Worm (Caenorhabditis elegans) whole organism, young adult: Measurements from ENCODE around the gene ccdc-47.

Experiments used
- B0261.1 ChIP-seq: sonication (generic microtip); optimal IDR thresholded peaks from 2 replicates; lab custom pipeline; 2016; ENCODE audit warnings: mild to moderate bottlenecking, missing genetic modification characterization, moderate library complexity, missing compliant biosample characterization
- C06A6.2 ChIP-seq: fragments of 200-800 bp; sonication (Bioruptor generic); conservative IDR thresholded peaks from 2 replicates; pipeline ENCODE4 v1.3.6; 2022; ENCODE audit warnings: missing genetic modification characterization, missing compliant biosample characterization
- C17E4.6 ChIP-seq: fragments of 200-800 bp; sonication (Bioruptor generic); IDR thresholded peaks from 2 replicates; pipeline ENCODE4 v1.3.6; 2022; ENCODE audit warnings: missing genetic modification reagents, missing genetic modification characterization, missing compliant biosample characterization
- F10E7.11 ChIP-seq: sonication (generic microtip); optimal IDR thresholded peaks from 2 replicates; lab custom pipeline; 2017; ENCODE audit warnings: mild to moderate bottlenecking, missing genetic modification characterization, moderate library complexity, missing compliant biosample characterization
- F23B12.7 ChIP-seq: sonication (generic microtip); optimal IDR thresholded peaks from 2 replicates; lab custom pipeline; 2017; ENCODE audit warnings: missing genetic modification characterization, mild to moderate bottlenecking, missing compliant biosample characterization, antibody characterized with exemption, moderate library complexity; ENCODE audit not compliant: insufficient read depth
- F33H1.4 ChIP-seq: fragments of 200-800 bp; sonication (Bioruptor generic); IDR thresholded peaks from 2 replicates; pipeline ENCODE4 v1.3.6; 2022; ENCODE audit warnings: missing genetic modification reagents, missing genetic modification characterization, missing compliant biosample characterization
- F39B2.1 ChIP-seq: fragments of 200-800 bp; sonication (Bioruptor generic); IDR thresholded peaks from 2 replicates; pipeline ENCODE4 v1.3.6; 2022; ENCODE audit warnings: missing genetic modification reagents, missing genetic modification characterization, missing compliant biosample characterization
- F49E8.2 ChIP-seq: sonication (generic microtip); optimal IDR thresholded peaks from 3 replicates; lab custom pipeline; 2017; ENCODE audit warnings: missing genetic modification characterization, mild to moderate bottlenecking, missing compliant biosample characterization, antibody characterized with exemption, moderate library complexity; ENCODE audit not compliant: insufficient read depth
- F57A8.1 ChIP-seq: fragments of 200-800 bp; sonication (Bioruptor generic); optimal IDR thresholded peaks from 2 replicates; lab custom pipeline; 2018; ENCODE audit warnings: mild to moderate bottlenecking, missing genetic modification characterization, moderate library complexity, missing compliant biosample characterization
- T07F8.4 ChIP-seq: sonication (generic microtip); optimal IDR thresholded peaks from 2 replicates; lab custom pipeline; 2016; ENCODE audit warnings: mild to moderate bottlenecking, missing genetic modification characterization, moderate library complexity, missing compliant biosample characterization
- T26A5.8 ChIP-seq: sonication (generic microtip); optimal IDR thresholded peaks from 2 replicates; lab custom pipeline; 2016; ENCODE audit warnings: missing genetic modification characterization, missing compliant biosample characterization
- Y53F4B.3 ChIP-seq: fragments of 200-800 bp; sonication (Bioruptor generic); IDR thresholded peaks from 2 replicates; pipeline ENCODE4 v1.3.6; 2022; ENCODE audit warnings: missing genetic modification reagents, missing genetic modification characterization, missing compliant biosample characterization
- Y56A3A.18 ChIP-seq: fragments of 200-800 bp; sonication (Bioruptor generic); IDR thresholded peaks from 2 replicates; pipeline ENCODE4 v1.3.6; 2022; ENCODE audit warnings: missing genetic modification reagents, missing genetic modification characterization, missing compliant biosample characterization
- akir-1 ChIP-seq: fragments of 200-800 bp; sonication (Bioruptor generic); optimal IDR thresholded peaks from 2 replicates; lab custom pipeline; 2018; ENCODE audit warnings: mild to moderate bottlenecking, missing genetic modification characterization, moderate library complexity, missing compliant biosample characterization
- ama-1 ChIP-seq, 3 experiments: fragments of 150-350 bp in 1 of 3; sonication (generic microtip) in 2 of 3; optimal IDR thresholded peaks; 2 replicates each; lab custom pipeline; 2014 to 2018; ENCODE audit warnings: missing biosample characterization in 2 of 3, missing genetic modification characterization in 2 of 3, missing genetic modification reagents in 2 of 3
- aptf-3 ChIP-seq: fragments of 200-800 bp; sonication (Bioruptor generic); IDR thresholded peaks from 2 replicates; pipeline ENCODE4 v1.3.6; 2022; ENCODE audit warnings: missing genetic modification characterization, missing compliant biosample characterization
- atf-7 ChIP-seq: sonication (generic microtip); optimal IDR thresholded peaks from 2 replicates; lab custom pipeline; 2017; ENCODE audit warnings: mild to moderate bottlenecking, missing genetic modification characterization, missing compliant biosample characterization
- attf-5 ChIP-seq: fragments of 200-800 bp; sonication (Bioruptor generic); optimal IDR thresholded peaks from 2 replicates; lab custom pipeline; 2018; ENCODE audit warnings: mild to moderate bottlenecking, missing genetic modification characterization, missing compliant biosample characterization
- cebp-2 ChIP-seq: fragments of 200-800 bp; sonication (Bioruptor generic); IDR thresholded peaks from 2 replicates; pipeline ENCODE4 v1.3.6; 2022; ENCODE audit warnings: missing genetic modification characterization, missing compliant biosample characterization
- ceh-79 ChIP-seq: sonication (generic microtip); optimal IDR thresholded peaks from 2 replicates; lab custom pipeline; 2017; ENCODE audit warnings: mild to moderate bottlenecking, missing genetic modification characterization, missing compliant biosample characterization
- chd-7 ChIP-seq: sonication (generic microtip); optimal IDR thresholded peaks from 2 replicates; lab custom pipeline; 2016; ENCODE audit warnings: mild to moderate bottlenecking, missing genetic modification characterization, moderate library complexity, missing compliant biosample characterization
- dpl-1 ChIP-seq: fragments of 150-350 bp; optimal IDR thresholded peaks from 2 replicates; lab custom pipeline; 2014; ENCODE audit warnings: missing biosample characterization, missing genetic modification reagents, missing genetic modification characterization
- him-1 ChIP-seq: sonication (generic microtip); optimal IDR thresholded peaks from 2 replicates; lab custom pipeline; 2016; ENCODE audit warnings: missing genotype, missing genetic modification reagents, missing genetic modification characterization, missing compliant biosample characterization
- hlh-12 ChIP-seq: sonication (generic microtip); optimal IDR thresholded peaks from 2 replicates; lab custom pipeline; 2016; ENCODE audit warnings: missing genetic modification characterization, missing compliant biosample characterization
- hlh-26 ChIP-seq: fragments of 200-800 bp; sonication (Bioruptor generic); conservative IDR thresholded peaks from 2 replicates; pipeline ENCODE4 v1.3.6; 2022; ENCODE audit warnings: missing genetic modification reagents, missing genetic modification characterization, missing compliant biosample characterization
- hmg-20 ChIP-seq: fragments of 200-800 bp; sonication (Bioruptor generic); IDR thresholded peaks from 2 replicates; pipeline ENCODE4 v1.3.6; 2022; ENCODE audit warnings: missing genetic modification reagents, missing genetic modification characterization, missing compliant biosample characterization
- hrde-1 ChIP-seq: sonication (generic microtip); optimal IDR thresholded peaks from 2 replicates; lab custom pipeline; 2016; ENCODE audit warnings: missing genetic modification characterization, mild to moderate bottlenecking, missing compliant biosample characterization, moderate library complexity, missing genotype, missing genetic modification reagents, borderline replicate concordance
- hsf-1 ChIP-seq: fragments of 200-800 bp; sonication (Bioruptor generic); IDR thresholded peaks from 2 replicates; pipeline ENCODE4 v1.3.6; 2022; ENCODE audit warnings: missing genetic modification reagents, missing genetic modification characterization, missing compliant biosample characterization
- let-526 ChIP-seq: fragments of 200-800 bp; sonication (Bioruptor generic); IDR thresholded peaks from 2 replicates; pipeline ENCODE4 v1.3.6; 2022; ENCODE audit warnings: missing genetic modification reagents, missing genetic modification characterization, missing compliant biosample characterization
- lin-35 ChIP-seq, 3 experiments: fragments of 150-350 bp in 2 of 3; sonication (generic microtip) in 1 of 3; optimal IDR thresholded peaks; 2 replicates each; lab custom pipeline; 2014 to 2018; ENCODE audit warnings: missing biosample characterization in 3 of 3, missing genetic modification characterization in 3 of 3, missing genetic modification reagents in 3 of 3
- madf-3 ChIP-seq: fragments of 200-800 bp; sonication (Bioruptor generic); IDR thresholded peaks from 2 replicates; pipeline ENCODE4 v1.3.6; 2022; ENCODE audit warnings: missing genetic modification reagents, missing genetic modification characterization, missing compliant biosample characterization
- madf-6 ChIP-seq: fragments of 200-800 bp; sonication (Bioruptor generic); IDR thresholded peaks from 2 replicates; pipeline ENCODE4 v1.3.6; 2022; ENCODE audit warnings: missing genetic modification reagents, missing genetic modification characterization, missing compliant biosample characterization
- mes-4 ChIP-seq: sonication (generic microtip); optimal IDR thresholded peaks from 2 replicates; lab custom pipeline; 2016; ENCODE audit warnings: missing genotype, missing genetic modification characterization, missing compliant biosample characterization
- nfya-1 ChIP-seq: sonication (generic microtip); optimal IDR thresholded peaks from 2 replicates; lab custom pipeline; 2017; ENCODE audit warnings: antibody characterized with exemption, missing compliant biosample characterization, missing genetic modification characterization, borderline replicate concordance; ENCODE audit not compliant: insufficient read depth
- pbrm-1 ChIP-seq: fragments of 200-800 bp; sonication (Bioruptor generic); IDR thresholded peaks from 2 replicates; pipeline ENCODE4 v1.3.6; 2022; ENCODE audit warnings: missing genetic modification reagents, missing genetic modification characterization, missing compliant biosample characterization
- pha-4 ChIP-seq: fragments of 150-350 bp; sonication (generic microtip); optimal IDR thresholded peaks from 2 replicates; lab custom pipeline; 2014; ENCODE audit warnings: missing biosample characterization, missing genetic modification reagents, missing genetic modification characterization
- rcor-1 ChIP-seq: fragments of 200-800 bp; sonication (Bioruptor generic); IDR thresholded peaks from 2 replicates; pipeline ENCODE4 v1.3.6; 2022; ENCODE audit warnings: missing genetic modification reagents, missing genetic modification characterization, missing compliant biosample characterization
- sdz-38 ChIP-seq: sonication (generic microtip); optimal IDR thresholded peaks from 2 replicates; lab custom pipeline; 2016; ENCODE audit warnings: missing genotype, missing genetic modification characterization, missing compliant biosample characterization
- sea-2 ChIP-seq: fragments of 200-800 bp; sonication (Bioruptor generic); IDR thresholded peaks from 2 replicates; pipeline ENCODE4 v1.3.6; 2022; ENCODE audit warnings: missing genetic modification characterization, missing compliant biosample characterization
- snpc-4 ChIP-seq, 5 experiments: fragments of 150-350 bp in 1 of 5; sonication (generic microtip) in 4 of 5; optimal IDR thresholded peaks; 2 replicates each; lab custom pipeline; 2014 to 2018; ENCODE audit warnings: missing genetic modification characterization in 5 of 5, missing biosample characterization in 3 of 5, antibody characterized with exemption in 2 of 5, mild to moderate bottlenecking in 2 of 5, missing compliant biosample characterization in 2 of 5, missing genotype in 2 of 5, moderate library complexity in 2 of 5, missing genetic modification reagents in 1 of 5
- tbx-9 ChIP-seq: sonication (generic microtip); optimal IDR thresholded peaks from 2 replicates; lab custom pipeline; 2016; ENCODE audit warnings: borderline replicate concordance, missing genetic modification characterization, inconsistent platforms, missing compliant biosample characterization
- tlf-1 ChIP-seq: fragments of 200-800 bp; sonication (Bioruptor generic); optimal IDR thresholded peaks from 2 replicates; lab custom pipeline; 2018; ENCODE audit warnings: mild to moderate bottlenecking, missing genetic modification characterization, missing compliant biosample characterization
- unc-62 ChIP-seq: fragments of 150-350 bp; optimal IDR thresholded peaks from 2 replicates; lab custom pipeline; 2014; ENCODE audit warnings: missing biosample characterization, missing genetic modification reagents, missing genetic modification characterization
- xnd-1 ChIP-seq: sonication (generic microtip); optimal IDR thresholded peaks from 2 replicates; lab custom pipeline; 2016; ENCODE audit warnings: missing genotype, missing genetic modification reagents, missing genetic modification characterization, missing compliant biosample characterization
- zfh-2 ChIP-seq: fragments of 200-800 bp; sonication (Bioruptor generic); conservative IDR thresholded peaks from 2 replicates; pipeline ENCODE4 v1.3.6; 2022; ENCODE audit warnings: missing genetic modification reagents, missing genetic modification characterization, missing compliant biosample characterization
- ztf-18 ChIP-seq: sonication (generic microtip); optimal IDR thresholded peaks from 2 replicates; lab custom pipeline; 2016; ENCODE audit warnings: missing genotype, mild to moderate bottlenecking, missing genetic modification characterization, missing compliant biosample characterization
- ztf-25 ChIP-seq: fragments of 200-800 bp; sonication (Bioruptor generic); IDR thresholded peaks from 2 replicates; pipeline ENCODE4 v1.3.6; 2022; ENCODE audit warnings: missing genetic modification reagents, missing genetic modification characterization, missing compliant biosample characterization
- ztf-26 ChIP-seq: sonication (generic microtip); optimal IDR thresholded peaks from 2 replicates; lab custom pipeline; 2017; ENCODE audit warnings: missing genetic modification characterization, missing compliant biosample characterization

The ccdc-47 gene

ce11 chrIII:3916624-3917023 is at the start of gene ccdc-47:
Gene ccdc-47 (plus strand): TSS chrIII:3916967.
- TF ChIP-seq Y53F4B.3 (GFP tag; lab: Robert Waterston, UW) (no peak), xnd-1 (tag; lab: Kevin White, UChicago) (no peak), hlh-26 (GFP tag; lab: Robert Waterston, UW) (no peak), F57A8.1 (GFP tag; lab: Kevin White, UChicago) (no peak), F39B2.1 (no peak), T07F8.4 (tag; lab: Kevin White, UChicago) (no peak), zfh-2 (GFP tag; lab: Robert Waterston, UW) (no peak), cebp-2 (no peak), ama-1 (optimal IDR thresholded peaks at IDR 0.05; lab: Kevin White, UChicago) (no peak), ama-1 (GFP tag; optimal IDR thresholded peaks at IDR 0.05; lab: Kevin White, UChicago) (no peak), T26A5.8 (tag; lab: Kevin White, UChicago) (no peak), pbrm-1 (GFP tag; lab: Robert Waterston, UW) (peak; percentile 60; the same call in 1 of the 2 replicates), chd-7 (tag; lab: Kevin White, UChicago) (no peak), F49E8.2 (peak; percentile 1), unc-62 (GFP tag; lab: Kevin White, UChicago) (no peak), F23B12.7 (tag; lab: Kevin White, UChicago) (peak; percentile 41), sea-2 (GFP tag; lab: Robert Waterston, UW) (no peak), F33H1.4 (peak; percentile 44), C06A6.2 (GFP tag; lab: Robert Waterston, UW) (0 out of 2 replicates have a peak, but pooled peaks have one; percentile 31), ztf-25 (GFP tag; lab: Robert Waterston, UW) (no peak), aptf-3 (no peak), F10E7.11 (tag; lab: Kevin White, UChicago) (no peak), madf-6 (GFP tag; lab: Robert Waterston, UW) (peak; percentile 76), let-526 (GFP tag; lab: Robert Waterston, UW) (no peak), ztf-18 (peak; percentile 2), atf-7 (no peak), sdz-38 (tag; lab: Kevin White, UChicago) (no peak), snpc-4 (GFP tag; optimal IDR thresholded peaks at IDR 0.05; lab: Kevin White, UChicago) (no peak), snpc-4 (tag; optimal IDR thresholded peaks at IDR 0.05; lab: Kevin White, UChicago) (peak in 2 of 4 experiments; percentile 47 to 60), nfya-1 (tag; lab: Kevin White, UChicago) (no peak), hlh-12 (tag; lab: Kevin White, UChicago) (no peak), tbx-9 (tag; lab: Kevin White, UChicago) (no peak), akir-1 (GFP tag; lab: Kevin White, UChicago) (no peak), him-1 (tag; lab: Kevin White, UChicago) (no peak), lin-35 (GFP tag; optimal IDR thresholded peaks at IDR 0.05; lab: Kevin White, UChicago) (peak in 1 of 3 experiments; percentile 67), hrde-1 (no peak), hmg-20 (no peak), B0261.1 (no peak), attf-5 (GFP tag; lab: Kevin White, UChicago) (peak; percentile 60), Y56A3A.18 (no peak), dpl-1 (peak; percentile 37), mes-4 (tag; lab: Kevin White, UChicago) (no peak), ztf-26 (tag; lab: Kevin White, UChicago) (no peak), madf-3 (GFP tag; lab: Robert Waterston, UW) (no peak), hsf-1 (GFP tag; lab: Robert Waterston, UW) (no peak), tlf-1 (GFP tag; lab: Kevin White, UChicago) (no peak), pha-4 (tag; lab: Kevin White, UChicago) (no peak), rcor-1 (GFP tag; lab: Robert Waterston, UW) (peak; percentile 30; the same call in 1 of the 2 replicates), ceh-79 (tag; lab: Kevin White, UChicago) (no peak), C17E4.6 (GFP tag; lab: Robert Waterston, UW) (no peak)
